Fruit fly (Drosophila melanogaster): Measurements from ENCODE around the gene CG32085.
A peak's percentile ranks its signal among the peaks of the same experiment; 100 is the strongest.

The CG32085 gene

dm6 chr3L:11689832-11690602 is 9.9 kb upstream of the CG32085 start (continued):
- no peak for TF ChIP-seq fu2 (GFP tag; optimal IDR thresholded peaks at IDR 0.05)
- TF ChIP-seq CG2712 (tag; optimal IDR thresholded peaks at IDR 0.05), result no peak
- TF ChIP-seq btn (GFP tag; optimal IDR thresholded peaks at IDR 0.05), result no peak
- no peak for TF ChIP-seq CkIIα-i1 (GFP tag; IDR thresholded peaks at IDR 0.05)
- no peak for TF ChIP-seq Mad (GFP tag; optimal IDR thresholded peaks at IDR 0.05)
- TF ChIP-seq CG3847 (GFP tag; IDR thresholded peaks at IDR 0.05), result no peak
- TF ChIP-seq dati (GFP tag; IDR thresholded peaks at IDR 0.05), result no peak
- TF ChIP-seq Atf6 (GFP tag; IDR thresholded peaks at IDR 0.05), result 0 out of 2 replicates have a peak, but pooled peaks have one; percentile 23
- TF ChIP-seq dimm (GFP tag; IDR thresholded peaks at IDR 0.05), result no peak
- TF ChIP-seq zfh2 (GFP tag; optimal IDR thresholded peaks at IDR 0.05), result no peak
- TF ChIP-seq CG34376 (GFP tag; optimal IDR thresholded peaks at IDR 0.05), result peak; percentile 74
- no peak for TF ChIP-seq tio (GFP tag; optimal IDR thresholded peaks at IDR 0.05)
- TF ChIP-seq CG31224 (GFP tag; IDR thresholded peaks at IDR 0.05), result no peak
- TF ChIP-seq CG14014 (GFP tag; IDR thresholded peaks at IDR 0.05), result 0 out of 2 replicates have a peak, but pooled peaks have one; percentile 23
- no peak for TF ChIP-seq gce (GFP tag; IDR thresholded peaks at IDR 0.05)
- peak; percentile 62 for TF ChIP-seq Med (GFP tag)
- peak; percentile 33 for TF ChIP-seq sqz (GFP tag; optimal IDR thresholded peaks at IDR 0.05)
- no peak for TF ChIP-seq cas (GFP tag; IDR thresholded peaks at IDR 0.05)
- TF ChIP-seq CG12299 (tag; optimal IDR thresholded peaks at IDR 0.05), result no peak
- no peak for TF ChIP-seq Deaf1 (tag; optimal IDR thresholded peaks at IDR 0.05)
- peak; percentile 25 for TF ChIP-seq Nf-YB (GFP tag; optimal IDR thresholded peaks at IDR 0.05)
- peak; percentile 41 for TF ChIP-seq sug (tag; optimal IDR thresholded peaks at IDR 0.05)
- TF ChIP-seq CG13424 (tag; optimal IDR thresholded peaks at IDR 0.05), result no peak
- TF ChIP-seq exex (tag; optimal IDR thresholded peaks at IDR 0.05), result peak; percentile 98
- TF ChIP-seq Vsx1 (GFP tag; optimal IDR thresholded peaks at IDR 0.05), result peak; percentile 84
- TF ChIP-seq CG13287 (GFP tag; IDR thresholded peaks at IDR 0.05; ENCODE audit: partially characterized antibody), result no peak
- TF ChIP-seq mirr (GFP tag; optimal IDR thresholded peaks at IDR 0.05), result peak; percentile 93
- TF ChIP-seq CG10366 (GFP tag; IDR thresholded peaks at IDR 0.05), result no peak
- TF ChIP-seq CG10543 (GFP tag; optimal IDR thresholded peaks at IDR 0.05), result peak; percentile 19
- TF ChIP-seq CG13296 (GFP tag; optimal IDR thresholded peaks at IDR 0.05), result peak; percentile 20
- TF ChIP-seq pzg (GFP tag; optimal IDR thresholded peaks at IDR 0.05), result no peak
- TF ChIP-seq CG6254 (GFP tag; optimal IDR thresholded peaks at IDR 0.05), result no peak
- no peak for TF ChIP-seq CG8478 (optimal IDR thresholded peaks at IDR 0.05)
- TF ChIP-seq sd (tag; optimal IDR thresholded peaks at IDR 0.05), result peak; percentile 48
- TF ChIP-seq crol (GFP tag; IDR thresholded peaks at IDR 0.05), result no peak
- TF ChIP-seq CG15073 (GFP tag; optimal IDR thresholded peaks at IDR 0.05), result no peak
- no peak for TF ChIP-seq Spps (tag; optimal IDR thresholded peaks at IDR 0.05)
- no peak for TF ChIP-seq NK7.1 (GFP tag; optimal IDR thresholded peaks at IDR 0.05)
- no peak for TF ChIP-seq insv (GFP tag; optimal IDR thresholded peaks at IDR 0.05)
- TF ChIP-seq CG3281 (GFP tag; optimal IDR thresholded peaks at IDR 0.05), result peak; percentile 15
- TF ChIP-seq inv (GFP tag; IDR thresholded peaks at IDR 0.05; ENCODE audit: partially characterized antibody), result no peak
- no peak for TF ChIP-seq fd64A (GFP tag; optimal IDR thresholded peaks at IDR 0.05)
- no peak for TF ChIP-seq Asciz (GFP tag; optimal IDR thresholded peaks at IDR 0.05)
- TF ChIP-seq CG7987 (GFP tag; optimal IDR thresholded peaks at IDR 0.05), result no peak
- no peak for TF ChIP-seq dm (GFP tag; optimal IDR thresholded peaks at IDR 0.05)

Measured in whole organism, embryonic.